Fruit fly (Drosophila melanogaster): ENCODE measurements around the gene CheB38a.

dm6 chr2L:20785333-20785732, 33.0 kb downstream of the CheB38a start:
- no peak for TF ChIP-seq CG8478 (optimal IDR thresholded peaks at IDR 0.05)
- no peak for TF ChIP-seq CTCF (optimal IDR thresholded peaks at IDR 0.05)
